Worm (Caenorhabditis elegans): ENCODE measurements around the gene pax-3.

Gene pax-3

ce11 chrII:10168905-10169782, 22.8 kb downstream of the pax-3 start, which contains the start of gene daf-19 (continued):
- TF ChIP-seq unc-39 (tag; optimal IDR thresholded peaks at IDR 0.05) (no peak), rbr-2 (tag; optimal IDR thresholded peaks at IDR 0.05) (peak; percentile 81), set-16 (GFP tag; IDR thresholded peaks at IDR 0.05) (peak; percentile 51; the same call in 1 of the 2 replicates), egl-43 (GFP tag; IDR thresholded peaks at IDR 0.05) (peak; percentile 71), lin-15B (tag; optimal IDR thresholded peaks at IDR 0.05) (no peak), snpc-4 (tag; optimal IDR thresholded peaks at IDR 0.05) (no peak), tag-97 (GFP tag; IDR thresholded peaks at IDR 0.05) (no peak), mdl-1 (tag; optimal IDR thresholded peaks at IDR 0.05) (peak in 1 of 2 experiments; percentile 40), lin-13 (GFP tag; optimal IDR thresholded peaks at IDR 0.05) (peak; percentile 14), F26F4.8 (GFP tag; conservative IDR thresholded peaks at IDR 0.05) (no peak), nhr-76 (tag; optimal IDR thresholded peaks at IDR 0.05) (no peak), hlh-30 (tag; optimal IDR thresholded peaks at IDR 0.05; ENCODE audit: insufficient read depth) (peak; percentile 57), mxl-2 (GFP tag; conservative IDR thresholded peaks at IDR 0.05) (no peak), gei-8 (GFP tag; optimal IDR thresholded peaks at IDR 0.05) (no peak), nhr-237 (tag; optimal IDR thresholded peaks at IDR 0.05) (no peak), lin-1 (GFP tag; IDR thresholded peaks at IDR 0.05) (no peak; the same call in 1 of the 2 replicates), hlh-11 (tag; optimal IDR thresholded peaks at IDR 0.05) (peak; percentile 50), lin-29 (GFP tag; IDR thresholded peaks at IDR 0.05) (no peak), aha-1 (tag) (peak; percentile 91), sdz-12 (GFP tag; optimal IDR thresholded peaks at IDR 0.05) (peak; percentile 47)

DNA sequence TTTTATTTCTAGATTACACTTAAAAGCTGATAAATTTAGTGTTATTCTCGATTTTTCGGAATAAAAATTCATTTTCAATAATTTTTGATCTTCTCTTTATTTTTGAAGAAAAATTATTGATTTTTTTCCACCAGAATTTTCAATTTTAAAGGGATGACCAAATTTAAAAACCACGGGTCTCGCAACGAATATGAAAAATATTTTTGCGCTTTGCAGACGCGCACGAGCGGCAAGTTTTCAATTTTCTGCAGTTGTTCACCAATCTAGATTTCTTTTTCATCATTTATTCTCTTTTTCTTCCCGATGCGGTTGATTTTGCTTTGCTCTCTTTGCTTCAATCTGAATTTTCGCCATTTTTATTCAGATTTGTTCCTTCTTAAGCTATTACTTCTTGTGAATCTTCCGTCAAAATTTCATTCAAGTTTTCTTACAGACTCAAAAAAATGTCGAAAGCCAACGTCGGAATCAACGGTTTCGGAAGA, 24.5 kb downstream of the pax-3 start, which contains the start of gene gpd-4:
TSS of gene gpd-4 (plus strand) at position 432 of the 482 bp plus-strand sequence.
- TF ChIP-seq nhr-41 (GFP tag; IDR thresholded peaks at IDR 0.05) = no peak
- TF ChIP-seq unc-130 (GFP tag; optimal IDR thresholded peaks at IDR 0.05) = peak; percentile 15

ce11 chrII:10172436-10172973, 26.1 kb downstream of the pax-3 start, which contains the start of gene wbp-11:
Gene wbp-11, plus strand, starts transcription at chrII:10172923.
- peak in 1 of 2 experiments; percentile 24 for TF ChIP-seq lsy-2 (tag; optimal IDR thresholded peaks at IDR 0.05)
- TF ChIP-seq nhr-42 (GFP tag; IDR thresholded peaks at IDR 0.05) = no peak
- TF ChIP-seq lin-13 (GFP tag; optimal IDR thresholded peaks at IDR 0.05) = no peak
- TF ChIP-seq mes-2 (tag; optimal IDR thresholded peaks at IDR 0.05; ENCODE audit: poor library complexity, severe bottlenecking) = peak; percentile 52
- no peak for TF ChIP-seq ZK546.5 (tag; optimal IDR thresholded peaks at IDR 0.05)
- peak; percentile 5 for TF ChIP-seq dve-1 (tag; optimal IDR thresholded peaks at IDR 0.05; ENCODE audit: insufficient read depth)
- TF ChIP-seq lin-38 (GFP tag; IDR thresholded peaks at IDR 0.05) = peak; percentile 65
- no peak for TF ChIP-seq ceh-82 (tag; optimal IDR thresholded peaks at IDR 0.05)
- no peak for TF ChIP-seq zfp-3 (GFP tag; conservative IDR thresholded peaks at IDR 0.05)
- peak; percentile 26 for TF ChIP-seq nhr-11 (tag; optimal IDR thresholded peaks at IDR 0.05)

DNA sequence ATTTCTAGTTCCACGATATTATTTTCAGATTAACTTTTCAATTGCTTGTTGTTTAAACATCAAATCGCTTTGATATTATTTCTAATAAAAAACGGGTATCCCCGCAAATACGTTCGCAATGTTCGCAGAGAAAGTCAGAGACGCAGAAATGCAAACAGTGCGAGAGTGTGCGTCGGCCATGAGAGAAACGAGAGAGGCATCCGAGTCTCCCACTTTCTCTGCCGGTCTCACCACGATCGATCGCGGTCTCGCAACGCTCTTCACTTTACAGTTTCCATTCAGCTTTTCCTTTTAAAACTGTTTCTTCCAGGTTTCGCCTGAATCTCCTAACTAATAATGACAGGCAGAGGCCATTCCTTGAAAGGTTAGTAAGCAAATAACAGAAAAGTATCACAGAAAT, 28.0 kb downstream of the pax-3 start, which contains the start of gene F33H1.4:
TSS of gene F33H1.4 (plus strand) at position 311 of the 400 bp plus-strand sequence.
- TF ChIP-seq saeg-2 (GFP tag; IDR thresholded peaks at IDR 0.05) (no peak), gei-8 (GFP tag; optimal IDR thresholded peaks at IDR 0.05) (no peak), T26A8.4 (GFP tag; IDR thresholded peaks at IDR 0.05) (peak; percentile 25; the same call in 1 of the 2 replicates), ceh-62 (tag; optimal IDR thresholded peaks at IDR 0.05) (no peak), daf-16 (GFP tag; optimal IDR thresholded peaks at IDR 0.05) (no peak), daf-16 (tag; optimal IDR thresholded peaks at IDR 0.05) (no peak), dpl-1 (GFP tag; optimal IDR thresholded peaks at IDR 0.05) (peak; percentile 47), dmd-8 (GFP tag; IDR thresholded peaks at IDR 0.05) (no peak), nhr-11 (tag; optimal IDR thresholded peaks at IDR 0.05) (peak; percentile 80), ces-1 (GFP tag; optimal IDR thresholded peaks at IDR 0.05) (no peak), nhr-111 (GFP tag; optimal IDR thresholded peaks at IDR 0.05) (no peak), lin-39 (tag; optimal IDR thresholded peaks at IDR 0.05) (no peak), tag-97 (GFP tag; IDR thresholded peaks at IDR 0.05) (no peak), mxl-3 (GFP tag; optimal IDR thresholded peaks at IDR 0.05) (no peak), zip-2 (tag; optimal IDR thresholded peaks at IDR 0.05) (no peak), ZK337.2 (GFP tag; IDR thresholded peaks at IDR 0.05) (no peak), attf-4 (tag; optimal IDR thresholded peaks at IDR 0.05) (no peak)

All from whole organism, L4 larva.